Fruit fly (Drosophila melanogaster) whole organism, prepupa: ENCODE measurements around the gene comm3.

Source experiments
- CG6854 ChIP-seq: fragments of 200-800 bp; sonication (Bioruptor generic); optimal IDR thresholded peaks from 2 replicates; lab custom pipeline; 2017; ENCODE audit warnings: missing biosample characterization, mild to moderate bottlenecking, missing genetic modification characterization
- CG8119 ChIP-seq: fragments of 200-800 bp; sonication (Bioruptor generic); IDR thresholded peaks from 3 replicates; pipeline ENCODE4 v1.3.6; 2022; ENCODE audit warnings: missing biosample characterization, missing genetic modification characterization
- CG9139 ChIP-seq: fragments of 200-800 bp; sonication (Bioruptor generic); optimal IDR thresholded peaks from 3 replicates; lab custom pipeline; 2017; ENCODE audit warnings: missing biosample characterization, mild to moderate bottlenecking, missing genetic modification characterization
- Eip93F ChIP-seq: fragments of 200-800 bp; sonication (Bioruptor generic); optimal IDR thresholded peaks from 2 replicates; lab custom pipeline; 2016; ENCODE audit warnings: missing biosample characterization, mild to moderate bottlenecking, missing genetic modification characterization
- Met ChIP-seq: fragments of 200-800 bp; sonication (Bioruptor generic); optimal IDR thresholded peaks from 3 replicates; lab custom pipeline; 2016; ENCODE audit warnings: missing biosample characterization, missing genetic modification characterization
- Sox102F ChIP-seq: fragments of 200-800 bp; sonication (Bioruptor generic); optimal IDR thresholded peaks from 2 replicates; lab custom pipeline; 2016; ENCODE audit warnings: missing biosample characterization, mild to moderate bottlenecking, missing genetic modification characterization
- Sox15 ChIP-seq: fragments of 200-800 bp; sonication (Bioruptor generic); optimal IDR thresholded peaks from 3 replicates; lab custom pipeline; 2016; ENCODE audit warnings: missing biosample characterization, missing genetic modification characterization
- fd59A ChIP-seq: fragments of 200-800 bp; sonication (Bioruptor generic); optimal IDR thresholded peaks from 2 replicates; lab custom pipeline; 2017; ENCODE audit warnings: missing biosample characterization, mild to moderate bottlenecking, missing genetic modification characterization, missing genetic modification reagents
- fd85E ChIP-seq: fragments of 200-800 bp; sonication (Bioruptor generic); optimal IDR thresholded peaks from 3 replicates; lab custom pipeline; 2016; ENCODE audit warnings: missing biosample characterization, missing genetic modification characterization
- fkh ChIP-seq: fragments of 200-800 bp; sonication (Bioruptor generic); optimal IDR thresholded peaks from 3 replicates; lab custom pipeline; 2017; ENCODE audit warnings: missing biosample characterization, mild to moderate bottlenecking, missing genetic modification characterization, moderate library complexity
- pdm3 ChIP-seq: fragments of 200-800 bp; sonication (Bioruptor generic); optimal IDR thresholded peaks from 3 replicates; lab custom pipeline; 2016; ENCODE audit warnings: missing biosample characterization, missing genetic modification characterization
- svp ChIP-seq: fragments of 200-800 bp; sonication (Bioruptor generic); peaks from one replicate; lab custom pipeline; 2016; ENCODE audit warnings: missing biosample characterization, missing genetic modification characterization

DNA sequence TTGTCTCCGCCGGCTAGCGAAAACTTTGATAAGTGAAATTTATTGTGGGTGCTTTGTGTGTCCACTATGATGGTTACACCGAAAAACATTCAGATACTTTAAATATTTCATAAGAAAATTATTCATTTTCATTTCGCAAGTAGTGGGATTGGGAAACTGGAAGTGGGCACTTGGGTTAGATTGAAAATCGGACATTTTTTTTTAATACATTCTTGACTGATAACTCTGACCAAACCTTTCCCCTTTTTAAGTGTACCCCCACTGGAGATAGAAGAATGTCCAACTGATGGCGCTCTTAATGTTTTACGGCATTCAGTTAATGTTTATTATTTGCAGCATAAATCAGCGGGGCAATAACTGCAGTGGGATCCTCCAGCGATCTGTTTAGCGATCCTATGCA is 30.1 kb upstream of the comm3 start:
- TF ChIP-seq CG9139 (GFP tag; lab: Kevin White, UChicago) (no peak), Sox15 (GFP tag; lab: Kevin White, UChicago) (no peak), pdm3 (GFP tag; lab: Kevin White, UChicago) (no peak), svp (GFP tag; lab: Kevin White, UChicago) (no peak), Sox102F (no peak), fd59A (GFP tag; lab: Kevin White, UChicago) (no peak), Eip93F (GFP tag; lab: Kevin White, UChicago) (no peak), CG8119 (GFP tag; lab: Robert Waterston, UW) (no peak), Met (GFP tag; lab: Kevin White, UChicago) (no peak), CG6854 (GFP tag; lab: Kevin White, UChicago) (no peak), fd85E (no peak), fkh (GFP tag; lab: Kevin White, UChicago) (no peak)
